Fruit fly (Drosophila melanogaster) whole organism, embryonic: ENCODE data around the gene CG15283.

Experiments used
- Antp ChIP-seq: fragments of 200-800 bp; sonication (Bioruptor generic); optimal IDR thresholded peaks from 3 replicates; lab custom pipeline; 2016; ENCODE audit warnings: missing biosample characterization, missing genetic modification characterization
- Asciz ChIP-seq: fragments of 200-800 bp; sonication (Bioruptor generic); optimal IDR thresholded peaks from 2 replicates; lab custom pipeline; 2017; ENCODE audit warnings: missing biosample characterization, mild to moderate bottlenecking, missing genetic modification characterization, missing genetic modification reagents
- BtbVII ChIP-seq: fragments of 200-800 bp; sonication (Bioruptor generic); optimal IDR thresholded peaks from 3 replicates; lab custom pipeline; 2017; ENCODE audit warnings: missing biosample characterization, mild to moderate bottlenecking, missing genetic modification characterization
- CG10209 ChIP-seq: fragments of 200-800 bp; sonication (Bioruptor generic); optimal IDR thresholded peaks from 3 replicates; lab custom pipeline; 2017; ENCODE audit warnings: missing biosample characterization, mild to moderate bottlenecking, missing genetic modification characterization, missing genetic modification reagents
- CG10565 ChIP-seq: fragments of 200-800 bp; sonication (Bioruptor generic); optimal IDR thresholded peaks from 3 replicates; lab custom pipeline; 2016; ENCODE audit warnings: missing biosample characterization, mild to moderate bottlenecking, missing genetic modification characterization
- CG10654 ChIP-seq: fragments of 200-800 bp; sonication (Bioruptor generic); optimal IDR thresholded peaks from 2 replicates; lab custom pipeline; 2016; ENCODE audit warnings: missing biosample characterization, missing genetic modification characterization
- CG12071 ChIP-seq: fragments of 200-800 bp; sonication (Bioruptor generic); optimal IDR thresholded peaks from 3 replicates; lab custom pipeline; 2018; ENCODE audit warnings: missing biosample characterization, mild to moderate bottlenecking, missing genetic modification characterization
- CG13287 ChIP-seq: fragments of 200-800 bp; sonication (Bioruptor generic); IDR thresholded peaks from 2 replicates; pipeline ENCODE4 v1.3.6; 2022; ENCODE audit warnings: missing biosample characterization, missing genetic modification characterization; ENCODE audit not compliant: partially characterized antibody
- CG13424 ChIP-seq: fragments of 200-800 bp; sonication (Bioruptor generic); optimal IDR thresholded peaks from 2 replicates; lab custom pipeline; 2019; ENCODE audit warnings: missing biosample characterization, mild to moderate bottlenecking, missing genetic modification characterization, moderate library complexity
- CG14441 ChIP-seq: fragments of 200-800 bp; sonication (Bioruptor generic); IDR thresholded peaks from 2 replicates; pipeline ENCODE4 v1.3.6; 2022; ENCODE audit warnings: missing biosample characterization, missing genetic modification characterization
- CG16863 ChIP-seq: fragments of 200-800 bp; sonication (Bioruptor generic); optimal IDR thresholded peaks from 3 replicates; lab custom pipeline; 2016; ENCODE audit warnings: missing biosample characterization, missing genetic modification characterization
- CG17328 ChIP-seq: fragments of 200-800 bp; sonication (Bioruptor generic); IDR thresholded peaks from 2 replicates; pipeline ENCODE4 v1.3.6; 2022; ENCODE audit warnings: missing biosample characterization, missing genetic modification characterization
- CG18619 ChIP-seq: fragments of 200-800 bp; sonication (Bioruptor generic); optimal IDR thresholded peaks from 3 replicates; lab custom pipeline; 2017; ENCODE audit warnings: missing biosample characterization, mild to moderate bottlenecking, missing genetic modification characterization
- CG30403 ChIP-seq: fragments of 200-800 bp; sonication (Bioruptor generic); optimal IDR thresholded peaks from 3 replicates; lab custom pipeline; 2016; ENCODE audit warnings: missing biosample characterization, missing genetic modification characterization
- CG32532 ChIP-seq: fragments of 200-800 bp; sonication (Bioruptor generic); IDR thresholded peaks from 2 replicates; pipeline ENCODE4 v1.3.6; 2022; ENCODE audit warnings: missing biosample characterization, missing genetic modification characterization
- CG34224 ChIP-seq: fragments of 200-800 bp; sonication (Bioruptor generic); IDR thresholded peaks from 3 replicates; pipeline ENCODE4 v1.3.6; 2022; ENCODE audit warnings: missing biosample characterization, missing genetic modification characterization; ENCODE audit not compliant: partially characterized antibody
- CG4282 ChIP-seq: fragments of 200-800 bp; sonication (Bioruptor generic); optimal IDR thresholded peaks from 2 replicates; lab custom pipeline; 2016; ENCODE audit warnings: missing biosample characterization, missing genetic modification characterization
- CG4854 ChIP-seq: fragments of 200-800 bp; sonication (Bioruptor generic); optimal IDR thresholded peaks from 2 replicates; lab custom pipeline; 2016; ENCODE audit warnings: missing biosample characterization, missing genetic modification characterization, inconsistent platforms
- CG8089 ChIP-seq: fragments of 200-800 bp; sonication (Bioruptor generic); optimal IDR thresholded peaks from 3 replicates; lab custom pipeline; 2016; ENCODE audit warnings: missing biosample characterization, missing genetic modification characterization
- CG9215 ChIP-seq: fragments of 200-800 bp; sonication (Bioruptor generic); IDR thresholded peaks from 2 replicates; pipeline ENCODE4 v1.3.6; 2022; ENCODE audit warnings: missing biosample characterization, missing genetic modification characterization
- CG9797 ChIP-seq: fragments of 200-800 bp; sonication (Bioruptor generic); optimal IDR thresholded peaks from 3 replicates; lab custom pipeline; 2018; ENCODE audit warnings: missing biosample characterization, mild to moderate bottlenecking, missing genetic modification characterization
- CoRest ChIP-seq: fragments of 200-800 bp; sonication (Bioruptor generic); optimal IDR thresholded peaks from 3 replicates; lab custom pipeline; 2018; ENCODE audit warnings: missing biosample characterization, mild to moderate bottlenecking, missing genetic modification characterization, moderate library complexity
- D ChIP-seq, 2 experiments: fragments of 200-800 bp in 1 of 2; fragments of >200 bp in 1 of 2; sonication (Bioruptor generic) in 1 of 2; optimal IDR thresholded peaks; 2 replicates in 1 of 2; 3 replicates in 1 of 2; lab custom pipeline; 2017; ENCODE audit warnings: mild to moderate bottlenecking in 1 of 2, missing biosample characterization in 1 of 2, missing genetic modification characterization in 1 of 2, missing genetic modification reagents in 1 of 2
- H15 ChIP-seq: fragments of 200-800 bp; sonication (Bioruptor generic); IDR thresholded peaks from 3 replicates; pipeline ENCODE4 v1.3.6; 2022; ENCODE audit warnings: missing biosample characterization, missing genetic modification characterization
- Mes4 ChIP-seq: fragments of 200-800 bp; sonication (Bioruptor generic); optimal IDR thresholded peaks from 2 replicates; lab custom pipeline; 2016; ENCODE audit warnings: missing biosample characterization, missing genetic modification characterization
- NFAT ChIP-seq: fragments of 200-800 bp; sonication (Bioruptor generic); IDR thresholded peaks from 2 replicates; pipeline ENCODE4 v1.3.6; 2022; ENCODE audit warnings: missing biosample characterization, missing genetic modification characterization
- Pdp1 ChIP-seq, 2 experiments: fragments of 200-800 bp; sonication (Bioruptor generic); optimal IDR thresholded peaks; 3 replicates each; lab custom pipeline; 2016; ENCODE audit warnings: missing biosample characterization in 2 of 2, missing genetic modification characterization in 2 of 2, mild to moderate bottlenecking in 1 of 2, moderate library complexity in 1 of 2
- Ravus ChIP-seq: fragments of 200-800 bp; sonication (Bioruptor generic); IDR thresholded peaks from 2 replicates; pipeline ENCODE4 v1.3.6; 2022; ENCODE audit warnings: missing biosample characterization, missing genetic modification characterization
- TFAM ChIP-seq: fragments of 200-800 bp; sonication (Bioruptor generic); optimal IDR thresholded peaks from 2 replicates; lab custom pipeline; 2017; ENCODE audit warnings: missing biosample characterization, missing genetic modification characterization, inconsistent platforms
- Vsx1 ChIP-seq: fragments of 200-800 bp; sonication (Bioruptor generic); optimal IDR thresholded peaks from 2 replicates; lab custom pipeline; 2017; ENCODE audit warnings: missing biosample characterization, mild to moderate bottlenecking, missing genetic modification characterization, missing genetic modification reagents
- YL-1 ChIP-seq: fragments of 200-800 bp; sonication (Bioruptor generic); optimal IDR thresholded peaks from 3 replicates; lab custom pipeline; 2017; ENCODE audit warnings: missing biosample characterization, mild to moderate bottlenecking, missing genetic modification characterization
- bbx ChIP-seq: fragments of 200-800 bp; sonication (Bioruptor generic); IDR thresholded peaks from 2 replicates; pipeline ENCODE4 v1.3.6; 2022; ENCODE audit warnings: missing biosample characterization, missing genetic modification characterization; ENCODE audit not compliant: partially characterized antibody
- bigmax ChIP-seq: fragments of 200-800 bp; sonication (Bioruptor generic); optimal IDR thresholded peaks from 2 replicates; lab custom pipeline; 2018; ENCODE audit warnings: missing biosample characterization, mild to moderate bottlenecking, missing genetic modification characterization
- ci ChIP-seq: fragments of 200-800 bp; sonication (Bioruptor generic); IDR thresholded peaks from 3 replicates; pipeline ENCODE4 v1.3.6; 2022; ENCODE audit warnings: missing biosample characterization, missing genetic modification characterization
- da ChIP-seq: fragments of 200-800 bp; sonication (Bioruptor generic); optimal IDR thresholded peaks from 2 replicates; lab custom pipeline; 2016; ENCODE audit warnings: missing biosample characterization, missing genetic modification characterization
- fd102C ChIP-seq: fragments of 200-800 bp; sonication (Bioruptor generic); optimal IDR thresholded peaks from 2 replicates; lab custom pipeline; 2018; ENCODE audit warnings: missing biosample characterization, mild to moderate bottlenecking, missing genetic modification characterization, moderate library complexity
- fru ChIP-seq: fragments of >200 bp; optimal IDR thresholded peaks from 2 replicates; lab custom pipeline; 2017
- ftz-f1 ChIP-seq: fragments of 200-800 bp; sonication (Bioruptor generic); optimal IDR thresholded peaks from 2 replicates; lab custom pipeline; 2016; ENCODE audit warnings: missing biosample characterization, missing genetic modification characterization
- gce ChIP-seq: fragments of 200-800 bp; sonication (Bioruptor generic); IDR thresholded peaks from 3 replicates; pipeline ENCODE4 v1.3.6; 2022; ENCODE audit warnings: missing biosample characterization, missing genetic modification characterization
- her ChIP-seq: fragments of 200-800 bp; sonication (Bioruptor generic); optimal IDR thresholded peaks from 2 replicates; lab custom pipeline; 2016; ENCODE audit warnings: missing biosample characterization, missing genetic modification characterization
- knrl ChIP-seq: fragments of 200-800 bp; sonication (Bioruptor generic); IDR thresholded peaks from 3 replicates; pipeline ENCODE4 v1.3.6; 2022; ENCODE audit warnings: missing biosample characterization, missing genetic modification characterization; ENCODE audit not compliant: partially characterized antibody
- lab ChIP-seq: fragments of 200-800 bp; sonication (Bioruptor generic); optimal IDR thresholded peaks from 3 replicates; lab custom pipeline; 2017; ENCODE audit warnings: missing biosample characterization, missing genetic modification characterization, mild to moderate bottlenecking, moderate library complexity, missing genetic modification reagents
- lbe ChIP-seq: fragments of 200-800 bp; sonication (Bioruptor generic); optimal IDR thresholded peaks from 2 replicates; lab custom pipeline; 2016; ENCODE audit warnings: missing biosample characterization, mild to moderate bottlenecking, missing genetic modification characterization
- onecut ChIP-seq: fragments of 200-800 bp; sonication (Bioruptor generic); IDR thresholded peaks from 2 replicates; pipeline ENCODE4 v1.3.6; 2022; ENCODE audit warnings: missing biosample characterization, missing genetic modification characterization
- otp ChIP-seq: fragments of 200-800 bp; sonication (Bioruptor generic); IDR thresholded peaks from 3 replicates; pipeline ENCODE4, ENCODE4 v1.3.6; 2022; ENCODE audit warnings: missing biosample characterization, missing genetic modification characterization
- phol ChIP-seq: fragments of 200-800 bp; sonication (Bioruptor generic); optimal IDR thresholded peaks from 3 replicates; lab custom pipeline; 2018; ENCODE audit warnings: missing biosample characterization, mild to moderate bottlenecking, missing genetic modification characterization, moderate library complexity
- sim ChIP-seq: fragments of 200-800 bp; sonication (Bioruptor generic); IDR thresholded peaks from 2 replicates; pipeline ENCODE4 v1.3.6; 2022; ENCODE audit warnings: missing biosample characterization, missing genetic modification characterization
- sisA ChIP-seq: fragments of 200-800 bp; sonication (Bioruptor generic); IDR thresholded peaks from 2 replicates; pipeline ENCODE4 v1.3.6; 2022; ENCODE audit warnings: missing biosample characterization, missing genetic modification characterization
- tin ChIP-seq: fragments of 200-800 bp; sonication (Bioruptor generic); optimal IDR thresholded peaks from 3 replicates; lab custom pipeline; 2016; ENCODE audit warnings: missing biosample characterization, missing genetic modification characterization
- tna ChIP-seq: fragments of 200-800 bp; sonication (Bioruptor generic); IDR thresholded peaks from 2 replicates; pipeline ENCODE4 v1.3.6; 2022; ENCODE audit warnings: missing biosample characterization, missing genetic modification characterization; ENCODE audit not compliant: partially characterized antibody

CG15283 gene

dm6 chr2L:14500383-14500782 is 49.7 kb upstream of the CG15283 start (continued):
- TF ChIP-seq CG9215 (GFP tag; lab: Robert Waterston, UW), result peak; percentile 58; the same call in 1 of the 2 replicates
- peak; percentile 71 for TF ChIP-seq H15 (GFP tag; lab: Robert Waterston, UW)
- no peak for TF ChIP-seq CG9797 (GFP tag; lab: Kevin White, UChicago)
- peak; percentile 79 for TF ChIP-seq CoRest (tag; lab: Kevin White, UChicago)
- TF ChIP-seq BtbVII (GFP tag; lab: Kevin White, UChicago), result peak; percentile 45
- 0 out of 2 replicates have a peak, but pooled peaks have one; percentile 4 for TF ChIP-seq NFAT (GFP tag; lab: Robert Waterston, UW)
- no peak for TF ChIP-seq TFAM
- no peak for TF ChIP-seq YL-1
- TF ChIP-seq Vsx1 (GFP tag; lab: Kevin White, UChicago), result no peak
- peak in 1 of 2 experiments; percentile 3 for TF ChIP-seq Pdp1 (GFP tag; optimal IDR thresholded peaks at IDR 0.05; lab: Kevin White, UChicago)
- peak; percentile 65 for TF ChIP-seq CG13424 (tag; lab: Kevin White, UChicago)
- no peak for TF ChIP-seq CG10565
- TF ChIP-seq CG16863 (GFP tag; lab: Kevin White, UChicago), result peak; percentile 34
- no peak for TF ChIP-seq her (GFP tag; lab: Kevin White, UChicago)
- TF ChIP-seq lbe (GFP tag; lab: Kevin White, UChicago), result no peak
- peak; percentile 26 for TF ChIP-seq tin (GFP tag; lab: Kevin White, UChicago)
- TF ChIP-seq CG18619 (GFP tag; lab: Kevin White, UChicago), result peak; percentile 31
- TF ChIP-seq sisA, result peak; percentile 63
- TF ChIP-seq Mes4, result peak; percentile 49
- no peak for TF ChIP-seq D (optimal IDR thresholded peaks at IDR 0.05; lab: Kevin White, UChicago)
- peak; percentile 67 for TF ChIP-seq D (GFP tag; optimal IDR thresholded peaks at IDR 0.05; lab: Kevin White, UChicago)
- no peak for TF ChIP-seq bigmax
- TF ChIP-seq CG4282 (GFP tag; lab: Kevin White, UChicago), result no peak
- TF ChIP-seq gce (GFP tag; lab: Robert Waterston, UW), result peak; percentile 57; the same call in 1 of the 3 replicates
- peak; percentile 56; the same call in 1 of the 2 replicates for TF ChIP-seq CG17328
- 0 out of 2 replicates have a peak, but pooled peaks have one; percentile 16 for TF ChIP-seq sim (GFP tag; lab: Robert Waterston, UW)
- peak; percentile 36 for TF ChIP-seq CG10654 (GFP tag; lab: Kevin White, UChicago)
- TF ChIP-seq bbx, result no peak
- TF ChIP-seq CG32532 (GFP tag; lab: Robert Waterston, UW), result peak; percentile 85
- no peak for TF ChIP-seq tna (GFP tag; lab: Robert Waterston, UW)
- TF ChIP-seq ftz-f1 (GFP tag; lab: Kevin White, UChicago), result no peak
- TF ChIP-seq otp (GFP tag; lab: Robert Waterston, UW), result peak; percentile 58; the same call in 2 of the 3 replicates
- TF ChIP-seq ci, result peak; percentile 70; the same call in 2 of the 3 replicates
- no peak for TF ChIP-seq fd102C (GFP tag; lab: Kevin White, UChicago)
- TF ChIP-seq fru, result no peak
- TF ChIP-seq Ravus (GFP tag; lab: Robert Waterston, UW), result no peak
- peak; percentile 45 for TF ChIP-seq CG8089 (GFP tag; lab: Kevin White, UChicago)
- no peak for TF ChIP-seq CG4854 (GFP tag; lab: Kevin White, UChicago)
- no peak for TF ChIP-seq Antp (GFP tag; lab: Kevin White, UChicago)
- TF ChIP-seq da (GFP tag; lab: Kevin White, UChicago), result no peak
- peak; percentile 74 for TF ChIP-seq lab (GFP tag; lab: Kevin White, UChicago)
- TF ChIP-seq onecut (GFP tag; lab: Robert Waterston, UW), result peak; percentile 33; the same call in 1 of the 2 replicates
- peak; percentile 82 for TF ChIP-seq CG30403
- peak; percentile 26 for TF ChIP-seq CG12071
- TF ChIP-seq CG14441 (GFP tag; lab: Robert Waterston, UW), result peak; percentile 83; the same call in 1 of the 2 replicates
- no peak for TF ChIP-seq knrl (GFP tag; lab: Robert Waterston, UW)
- TF ChIP-seq CG10209 (GFP tag; lab: Kevin White, UChicago), result peak; percentile 68
- no peak for TF ChIP-seq CG13287 (GFP tag; lab: Robert Waterston, UW)
- TF ChIP-seq phol (tag; lab: Kevin White, UChicago), result peak; percentile 75
- TF ChIP-seq CG34224, result no peak
- TF ChIP-seq Asciz, result peak; percentile 42
